Worm (Caenorhabditis elegans) whole organism, young adult: ENCODE data around the gene F27B3.8.
"Not testable (repeated sequence)": the region's sequence is repeated elsewhere in the genome, so short reads cannot be mapped to it uniquely, and the experiment has no call there.

Experiments
- F33H1.4 ChIP-seq: fragments of 200-800 bp; sonication (Bioruptor generic); IDR thresholded peaks from 2 replicates; pipeline ENCODE4 v1.3.6; 2022; ENCODE audit warnings: missing genetic modification reagents, missing genetic modification characterization, missing compliant biosample characterization
- attf-3 ChIP-seq: fragments of 200-800 bp; sonication (Bioruptor generic); conservative IDR thresholded peaks from 2 replicates; pipeline ENCODE4 v1.3.6; 2022; ENCODE audit warnings: missing genetic modification reagents, missing genetic modification characterization, missing compliant biosample characterization
- ceh-27 ChIP-seq: fragments of 200-800 bp; sonication (Bioruptor generic); optimal IDR thresholded peaks from 2 replicates; lab custom pipeline; 2018; ENCODE audit warnings: mild to moderate bottlenecking, missing genetic modification characterization, moderate library complexity, missing compliant biosample characterization
- ceh-58 ChIP-seq: fragments of 200-800 bp; sonication (Bioruptor generic); IDR thresholded peaks from 2 replicates; pipeline ENCODE4 v1.3.6; 2022; ENCODE audit warnings: missing genetic modification characterization, missing compliant biosample characterization
- lsy-27 ChIP-seq: sonication (generic microtip); optimal IDR thresholded peaks from 2 replicates; lab custom pipeline; 2017; ENCODE audit warnings: missing genetic modification characterization, mild to moderate bottlenecking, missing compliant biosample characterization, antibody characterized with exemption, missing genotype, borderline replicate concordance; ENCODE audit not compliant: insufficient read depth
- madf-6 ChIP-seq: fragments of 200-800 bp; sonication (Bioruptor generic); IDR thresholded peaks from 2 replicates; pipeline ENCODE4 v1.3.6; 2022; ENCODE audit warnings: missing genetic modification reagents, missing genetic modification characterization, missing compliant biosample characterization
- mel-28 ChIP-seq: sonication (generic microtip); optimal IDR thresholded peaks from 2 replicates; lab custom pipeline; 2016; ENCODE audit warnings: borderline replicate concordance, mild to moderate bottlenecking, missing genetic modification characterization, missing compliant biosample characterization
- pha-4 ChIP-seq: fragments of 150-350 bp; sonication (generic microtip); optimal IDR thresholded peaks from 2 replicates; lab custom pipeline; 2014; ENCODE audit warnings: missing biosample characterization, missing genetic modification reagents, missing genetic modification characterization
- repo-1 ChIP-seq: sonication (generic microtip); optimal IDR thresholded peaks from 2 replicates; lab custom pipeline; 2017; ENCODE audit warnings: mild to moderate bottlenecking, missing genetic modification characterization, missing compliant biosample characterization
- sea-2 ChIP-seq: fragments of 200-800 bp; sonication (Bioruptor generic); IDR thresholded peaks from 2 replicates; pipeline ENCODE4 v1.3.6; 2022; ENCODE audit warnings: missing genetic modification characterization, missing compliant biosample characterization

ce11 chrIII:6551187-6552058, 28.1 kb upstream of the F27B3.8 start, which contains the start of gene C09E7.7:
- not testable (repeated sequence) for TF ChIP-seq mel-28 (tag; lab: Kevin White, UChicago); ceh-58 (GFP tag; lab: Robert Waterston, UW); repo-1 (tag; lab: Kevin White, UChicago); pha-4 (tag; lab: Kevin White, UChicago); lsy-27 (tag; lab: Kevin White, UChicago)
- TF ChIP-seq F33H1.4 (GFP tag; lab: Robert Waterston, UW) (peak; percentile 63), sea-2 (peak; percentile 71; the same call in 1 of the 2 replicates), attf-3 (GFP tag; lab: Robert Waterston, UW) (peak; percentile 42; the same call in 1 of the 2 replicates), madf-6 (peak; percentile 92), ceh-27 (GFP tag; lab: Kevin White, UChicago) (peak; percentile 55)
